Worm (Caenorhabditis elegans) whole organism, mixed stage, embryonic: Measurements from ENCODE around the gene F23F1.10.

Source experiments
- ces-1 ChIP-seq: fragments of 150-350 bp; optimal IDR thresholded peaks from 2 replicates; lab custom pipeline; 2014; ENCODE audit warnings: missing biosample characterization, missing genetic modification reagents, missing genetic modification characterization
- hlh-1 ChIP-seq: fragments of 150-350 bp; optimal IDR thresholded peaks from 2 replicates; lab custom pipeline; 2014; ENCODE audit warnings: missing biosample characterization, missing genetic modification reagents, missing genetic modification characterization
- pha-4 ChIP-seq: fragments of 150-350 bp; optimal IDR thresholded peaks from 2 replicates; lab custom pipeline; 2018; ENCODE audit warnings: missing biosample characterization, missing genetic modification reagents, missing genetic modification characterization

- TF ChIP-seq hlh-1: no peak
- no peak for TF ChIP-seq ces-1 (GFP tag; lab: Kevin White, UChicago)
- no peak for TF ChIP-seq pha-4 (tag; lab: Kevin White, UChicago)
These were observed 12.2 kb downstream of the F23F1.10 start for ce11 chrII:29578-29977.
